Fruit fly (Drosophila melanogaster): ENCODE results near the gene CG15498.

dm6 chr3R:21586351-21586750, 17.4 kb upstream of the CG15498 start:
- TF ChIP-seq h (GFP tag; optimal IDR thresholded peaks at IDR 0.05) (no peak), psq (GFP tag; optimal IDR thresholded peaks at IDR 0.05) (no peak), Hr78 (GFP tag; optimal IDR thresholded peaks at IDR 0.05) (no peak), GATAd (GFP tag; optimal IDR thresholded peaks at IDR 0.05) (no peak), CrebA (GFP tag; optimal IDR thresholded peaks at IDR 0.05; ENCODE audit: borderline replicate concordance) (no peak)

Data from whole organism, wandering third instar larva.